Worm (Caenorhabditis elegans) whole organism, L2 larva: ENCODE results near the gene nhr-79.

Experiments
- ceh-82 ChIP-seq: fragments of 150-350 bp; optimal IDR thresholded peaks from 2 replicates; lab custom pipeline; 2014; ENCODE audit warnings: missing biosample characterization, missing genetic modification characterization
- crh-2 ChIP-seq: sonication (generic microtip); optimal IDR thresholded peaks from 2 replicates; lab custom pipeline; 2017; ENCODE audit warnings: missing biosample characterization, missing genetic modification characterization
- lin-13 ChIP-seq: fragments of 150-350 bp; optimal IDR thresholded peaks from 2 replicates; lab custom pipeline; 2014; ENCODE audit warnings: missing biosample characterization, missing genetic modification reagents, missing genetic modification characterization
- lsy-2 ChIP-seq, 2 experiments: fragments of 150-350 bp in 1 of 2; sonication (generic microtip) in 1 of 2; optimal IDR thresholded peaks; 2 replicates each; lab custom pipeline; 2014 to 2017; ENCODE audit warnings: missing biosample characterization in 2 of 2, missing genetic modification characterization in 2 of 2
- nhr-77 ChIP-seq: fragments of 150-350 bp; optimal IDR thresholded peaks from 2 replicates; lab custom pipeline; 2014; ENCODE audit warnings: missing biosample characterization, missing genetic modification characterization
- unc-62 ChIP-seq: fragments of 150-350 bp; optimal IDR thresholded peaks from 2 replicates; lab custom pipeline; 2014; ENCODE audit warnings: missing biosample characterization, missing genetic modification reagents, missing genetic modification characterization

DNA sequence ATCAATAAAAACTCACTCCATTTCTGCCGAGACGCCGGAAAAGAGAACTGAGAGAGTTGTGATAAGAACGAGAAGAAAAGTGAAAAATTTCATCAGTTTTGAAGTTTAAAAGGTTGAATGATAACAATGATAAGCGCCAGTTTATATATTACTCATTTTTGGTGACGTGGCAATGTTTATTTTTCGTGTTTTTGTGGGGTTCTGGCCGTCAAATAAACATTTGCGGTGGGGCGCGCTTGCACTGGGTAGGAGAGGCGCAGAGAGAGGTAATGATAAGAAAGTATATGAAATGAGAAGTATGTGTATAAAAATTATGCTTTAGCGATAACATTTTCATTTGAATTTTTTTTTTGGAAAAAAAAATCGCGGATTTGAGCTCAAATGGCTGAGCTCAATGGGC lies 53.0 kb downstream of the nhr-79 start, which contains the start of gene Y39B6A.5:
- TF ChIP-seq ceh-82 (no peak), unc-62 (GFP tag; lab: Kevin White, UChicago) (no peak), crh-2 (tag; lab: Kevin White, UChicago) (peak; percentile 99), nhr-77 (tag; lab: Kevin White, UChicago) (no peak), lsy-2 (tag; optimal IDR thresholded peaks at IDR 0.05; lab: Kevin White, UChicago) (peak in 1 of 2 experiments; percentile 42), lin-13 (GFP tag; lab: Kevin White, UChicago) (peak; percentile 16)
